Fruit fly (Drosophila melanogaster): ENCODE data around the gene CG14257.

Gene CG14257

DNA sequence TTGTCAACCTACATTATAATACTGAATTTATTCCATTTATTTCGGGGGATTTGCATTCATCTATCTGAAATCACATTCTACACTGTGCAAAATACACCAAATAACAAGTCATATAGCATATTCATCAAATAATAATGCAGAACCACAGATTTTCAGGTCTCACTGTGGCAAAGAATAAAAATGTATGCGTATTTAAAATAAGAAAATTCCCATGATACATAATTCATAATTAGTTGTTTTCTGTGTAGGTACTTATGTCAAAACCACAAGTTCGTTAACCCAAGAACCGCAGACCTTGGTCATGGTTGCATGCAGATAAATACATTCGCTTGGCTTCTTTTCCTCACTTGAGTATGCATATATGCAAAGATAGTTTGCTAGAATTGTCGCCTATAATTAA is 16.6 kb downstream of the CG14257 start:
- TF ChIP-seq CG8159 (tag; optimal IDR thresholded peaks at IDR 0.05) (peak; percentile 50), CG12605 (GFP tag; IDR thresholded peaks at IDR 0.05) (no peak), fd96Ca (GFP tag; IDR thresholded peaks at IDR 0.05) (no peak), D1 (tag; optimal IDR thresholded peaks at IDR 0.05) (no peak), CG17806 (tag; optimal IDR thresholded peaks at IDR 0.05) (peak; percentile 36), Snoo (tag; optimal IDR thresholded peaks at IDR 0.05) (no peak), gl (tag; optimal IDR thresholded peaks at IDR 0.05) (no peak), Pif1B (GFP tag; optimal IDR thresholded peaks at IDR 0.05) (no peak), CG8301 (tag; optimal IDR thresholded peaks at IDR 0.05) (peak; percentile 31), CG9948 (tag; optimal IDR thresholded peaks at IDR 0.05) (peak; percentile 50), CG14655 (GFP tag; optimal IDR thresholded peaks at IDR 0.05) (peak; percentile 34), Pif1A (GFP tag; optimal IDR thresholded peaks at IDR 0.05) (peak; percentile 34), EcR (GFP tag; optimal IDR thresholded peaks at IDR 0.05) (peak; percentile 72), CG10348 (GFP tag; IDR thresholded peaks at IDR 0.05) (no peak), CG32121 (GFP tag; IDR thresholded peaks at IDR 0.05) (peak; percentile 40; the same call in 1 of the 2 replicates), CG4496 (GFP tag; IDR thresholded peaks at IDR 0.05) (peak; percentile 80), CG15710 (tag; optimal IDR thresholded peaks at IDR 0.05) (peak; percentile 34), CG34367 (tag; optimal IDR thresholded peaks at IDR 0.05) (peak; percentile 34)

DNA sequence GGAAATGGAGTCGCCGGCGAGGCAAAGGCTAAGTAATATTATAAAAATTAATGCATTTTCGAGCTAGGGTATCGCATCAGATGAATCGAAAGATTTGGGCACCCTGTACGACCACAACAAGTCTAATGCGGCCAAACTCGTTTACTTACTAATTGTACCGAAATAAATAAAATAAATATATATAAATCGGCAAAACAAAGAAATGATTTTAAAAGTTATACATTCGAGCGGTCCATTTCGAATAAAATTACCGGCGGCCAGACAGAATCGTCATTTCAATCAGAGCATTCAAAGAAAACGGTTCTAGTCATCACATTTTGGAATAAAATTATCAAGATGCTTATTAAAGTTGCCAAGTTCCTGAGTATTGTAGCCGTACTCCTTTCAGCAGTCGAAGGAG is 17.2 kb downstream of the CG14257 start, which contains the start of gene CG14258:
Gene CG14258, plus strand, starts transcription at position 301 of the 400 bp plus-strand sequence.
- no peak for TF ChIP-seq CG12605 (GFP tag; IDR thresholded peaks at IDR 0.05)
- no peak for TF ChIP-seq CG17806 (tag; optimal IDR thresholded peaks at IDR 0.05)
- TF ChIP-seq CG15710 (tag; optimal IDR thresholded peaks at IDR 0.05) = no peak
- no peak for TF ChIP-seq CG8159 (tag; optimal IDR thresholded peaks at IDR 0.05)
- no peak for TF ChIP-seq CG10348 (GFP tag; IDR thresholded peaks at IDR 0.05)
- no peak for TF ChIP-seq Ets98B (GFP tag; IDR thresholded peaks at IDR 0.05)
- TF ChIP-seq EcR (GFP tag; optimal IDR thresholded peaks at IDR 0.05) = no peak
- TF ChIP-seq CG9948 (tag; optimal IDR thresholded peaks at IDR 0.05) = no peak
- TF ChIP-seq Pif1A (GFP tag; optimal IDR thresholded peaks at IDR 0.05) = no peak

DNA sequence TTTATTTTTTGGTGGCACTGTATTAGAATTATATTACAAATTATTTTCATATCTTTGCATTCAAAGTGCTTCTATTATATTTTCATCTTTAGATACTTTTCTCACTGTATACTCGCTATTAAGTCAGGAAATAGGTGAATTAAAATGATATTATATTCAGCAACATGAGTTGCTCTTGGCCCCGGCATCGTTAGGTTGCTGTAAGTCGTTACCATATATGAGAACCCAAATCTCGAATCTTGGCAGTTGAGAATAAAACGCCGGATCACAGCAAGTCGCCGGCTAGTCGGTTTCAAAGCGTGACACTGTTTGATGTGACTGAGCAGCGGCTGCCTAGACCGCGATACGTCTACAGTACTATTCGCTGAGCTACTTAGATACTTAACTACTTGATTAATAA is 18.6 kb downstream of the CG14257 start, which contains the start of gene CG14259:
Gene CG14259, plus strand, starts transcription at position 301 of the 400 bp plus-strand sequence.
- TF ChIP-seq CG9948 (tag; optimal IDR thresholded peaks at IDR 0.05) (no peak), Snoo (tag; optimal IDR thresholded peaks at IDR 0.05) (no peak), CG34367 (tag; optimal IDR thresholded peaks at IDR 0.05) (no peak), CG15710 (tag; optimal IDR thresholded peaks at IDR 0.05) (no peak)

DNA sequence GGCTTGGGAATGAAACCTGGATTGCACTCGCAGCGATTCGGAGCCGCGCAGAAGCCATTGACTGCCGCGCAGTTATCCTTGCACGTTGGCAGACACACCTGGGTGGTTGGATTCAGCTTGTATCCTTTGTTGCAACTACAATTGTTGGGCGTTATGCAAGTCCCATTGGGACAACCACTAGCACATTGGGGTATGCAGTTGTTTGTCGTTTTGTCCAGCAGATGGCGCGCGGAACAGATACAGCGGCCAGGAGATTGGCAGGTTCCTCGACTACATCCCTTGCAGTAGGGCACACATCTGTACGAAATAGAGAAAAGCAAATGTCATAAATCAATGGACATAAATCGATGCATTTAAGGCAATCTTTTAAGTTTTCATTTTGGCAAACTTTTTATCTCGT is 23.0 kb downstream of the CG14257 start:
- no peak for TF ChIP-seq gl (tag; optimal IDR thresholded peaks at IDR 0.05)

DNA sequence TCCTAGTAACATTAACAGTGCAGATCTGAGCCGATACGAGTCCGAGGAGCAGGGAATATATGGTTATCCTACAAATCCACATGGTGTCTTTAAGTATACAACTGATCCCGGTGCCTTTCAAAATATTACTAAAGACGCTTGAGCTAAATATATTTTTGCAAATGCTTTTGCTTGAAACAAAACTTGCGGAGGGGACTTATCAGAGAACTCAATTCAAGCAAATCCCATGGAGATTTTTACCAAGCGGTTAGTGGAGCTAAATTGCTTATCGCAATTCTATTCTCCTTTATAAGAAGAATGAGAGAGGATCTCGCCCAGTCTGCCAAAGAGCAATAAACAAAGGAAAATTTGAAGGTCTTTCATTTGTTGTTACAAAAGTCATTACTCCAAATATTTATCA is 23.9 kb downstream of the CG14257 start, which contains the start of gene eater:
Gene eater, minus strand, starts transcription at position 101 of the 400 bp plus-strand sequence.
- TF ChIP-seq CG32121 (GFP tag; IDR thresholded peaks at IDR 0.05) (no peak), D1 (tag; optimal IDR thresholded peaks at IDR 0.05) (no peak), Pif1A (GFP tag; optimal IDR thresholded peaks at IDR 0.05) (no peak), Pif1B (GFP tag; optimal IDR thresholded peaks at IDR 0.05) (no peak), Snoo (tag; optimal IDR thresholded peaks at IDR 0.05) (no peak), CG8301 (tag; optimal IDR thresholded peaks at IDR 0.05) (no peak), fd96Ca (GFP tag; IDR thresholded peaks at IDR 0.05) (no peak), CG17806 (tag; optimal IDR thresholded peaks at IDR 0.05) (no peak), CG13204 (GFP tag; optimal IDR thresholded peaks at IDR 0.05) (no peak), CG34367 (tag; optimal IDR thresholded peaks at IDR 0.05) (no peak), EcR (GFP tag; optimal IDR thresholded peaks at IDR 0.05) (no peak), CG12605 (GFP tag; IDR thresholded peaks at IDR 0.05) (no peak), CG4496 (GFP tag; IDR thresholded peaks at IDR 0.05) (no peak), CG10348 (GFP tag; IDR thresholded peaks at IDR 0.05) (no peak), CG9948 (tag; optimal IDR thresholded peaks at IDR 0.05) (no peak), CG15710 (tag; optimal IDR thresholded peaks at IDR 0.05) (no peak), Ets98B (GFP tag; IDR thresholded peaks at IDR 0.05) (no peak), gl (tag; optimal IDR thresholded peaks at IDR 0.05) (no peak), CG8159 (tag; optimal IDR thresholded peaks at IDR 0.05) (no peak)

DNA sequence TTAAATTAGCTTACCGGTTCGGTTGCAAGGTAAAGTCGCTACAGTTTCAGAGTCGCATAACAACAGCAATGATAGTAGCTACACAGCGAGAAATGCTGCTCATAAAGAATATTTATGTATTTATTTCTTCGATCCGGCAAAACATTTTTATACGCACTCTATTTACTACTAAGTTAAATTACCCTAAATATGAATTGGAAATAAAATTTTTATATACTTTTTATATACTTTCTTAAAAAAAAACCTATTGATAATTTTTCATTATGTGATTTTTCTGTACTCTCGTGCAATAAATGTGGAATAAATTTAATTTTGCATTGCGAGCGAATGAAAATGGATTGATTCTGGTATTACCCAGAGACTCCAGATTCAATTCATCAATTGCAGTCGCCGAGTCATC is 25.3 kb downstream of the CG14257 start, which contains the start of gene Jhbp11:
Gene Jhbp11, plus strand, starts transcription at position 301 of the 400 bp plus-strand sequence.
- TF ChIP-seq rn (GFP tag; IDR thresholded peaks at IDR 0.05) = no peak
- TF ChIP-seq CG15710 (tag; optimal IDR thresholded peaks at IDR 0.05) = no peak
- no peak for TF ChIP-seq EcR (GFP tag; optimal IDR thresholded peaks at IDR 0.05)
- no peak for TF ChIP-seq CG32121 (GFP tag; IDR thresholded peaks at IDR 0.05)
- TF ChIP-seq CG17806 (tag; optimal IDR thresholded peaks at IDR 0.05) = peak; percentile 14
- peak; percentile 28 for TF ChIP-seq CG8159 (tag; optimal IDR thresholded peaks at IDR 0.05)
- peak; percentile 15 for TF ChIP-seq CG14655 (GFP tag; optimal IDR thresholded peaks at IDR 0.05)

DNA sequence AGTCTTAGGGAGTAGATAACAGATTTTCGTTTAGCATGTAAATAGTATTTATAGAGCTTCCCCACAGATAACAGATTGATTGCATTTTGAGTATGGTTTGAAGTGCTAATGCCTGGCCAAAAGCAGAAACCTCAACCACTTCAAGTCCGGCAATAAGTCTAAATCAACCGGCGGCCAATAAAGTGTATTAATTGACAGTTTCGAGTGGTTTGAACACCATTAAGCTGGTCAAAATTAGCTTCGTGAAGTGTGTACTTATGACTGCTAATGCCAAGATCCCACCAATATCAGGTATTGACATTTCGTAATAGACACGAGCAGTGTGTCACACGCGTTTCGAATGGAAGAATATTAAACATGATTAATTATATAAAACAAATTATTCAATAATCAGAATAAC is 29.8 kb downstream of the CG14257 start:
- TF ChIP-seq CG34367 (tag; optimal IDR thresholded peaks at IDR 0.05) (no peak), Pif1B (GFP tag; optimal IDR thresholded peaks at IDR 0.05) (no peak), fd96Ca (GFP tag; IDR thresholded peaks at IDR 0.05) (no peak), Ets98B (GFP tag; IDR thresholded peaks at IDR 0.05) (no peak), CG8301 (tag; optimal IDR thresholded peaks at IDR 0.05) (no peak), Snoo (tag; optimal IDR thresholded peaks at IDR 0.05) (no peak), EcR (GFP tag; optimal IDR thresholded peaks at IDR 0.05) (no peak), rn (GFP tag; IDR thresholded peaks at IDR 0.05) (no peak), CG8159 (tag; optimal IDR thresholded peaks at IDR 0.05) (no peak), CG15710 (tag; optimal IDR thresholded peaks at IDR 0.05) (no peak)
